Fruit fly (Drosophila melanogaster) whole organism, embryonic: ENCODE results near the gene CG10214.
A peak's percentile ranks its signal among the peaks of the same experiment; 100 is the strongest.

Source experiments
- B-H2 ChIP-seq: fragments of 200-800 bp; sonication (Bioruptor generic); optimal IDR thresholded peaks from 2 replicates; lab custom pipeline; 2018; ENCODE audit warnings: missing biosample characterization, mild to moderate bottlenecking, missing genetic modification characterization
- CG10267 ChIP-seq: fragments of 200-800 bp; sonication (Bioruptor generic); optimal IDR thresholded peaks from 2 replicates; lab custom pipeline; 2018; ENCODE audit warnings: missing biosample characterization, mild to moderate bottlenecking, missing genetic modification characterization, moderate library complexity
- CG10979 ChIP-seq: fragments of 200-800 bp; sonication (Bioruptor generic); optimal IDR thresholded peaks from 2 replicates; lab custom pipeline; 2018; ENCODE audit warnings: missing biosample characterization, mild to moderate bottlenecking, missing genetic modification characterization, moderate library complexity
- CG15269 ChIP-seq: fragments of 200-800 bp; sonication (Bioruptor generic); optimal IDR thresholded peaks from 2 replicates; lab custom pipeline; 2018; ENCODE audit warnings: missing biosample characterization, mild to moderate bottlenecking, missing genetic modification characterization, moderate library complexity
- CG17359 ChIP-seq: fragments of 200-800 bp; sonication (Bioruptor generic); optimal IDR thresholded peaks from 3 replicates; lab custom pipeline; 2018; ENCODE audit warnings: missing biosample characterization, mild to moderate bottlenecking, missing genetic modification characterization, moderate library complexity
- CG17361 ChIP-seq: fragments of 200-800 bp; sonication (Bioruptor generic); IDR thresholded peaks from 3 replicates; pipeline ENCODE4 v1.3.6; 2022; ENCODE audit warnings: missing biosample characterization, missing genetic modification characterization
- CG17829 ChIP-seq: fragments of 200-800 bp; optimal IDR thresholded peaks from 2 replicates; lab custom pipeline; 2019; ENCODE audit warnings: missing biosample characterization, mild to moderate bottlenecking, missing genetic modification characterization, moderate library complexity
- CG1792 ChIP-seq: fragments of 200-800 bp; sonication (Bioruptor generic); optimal IDR thresholded peaks from 2 replicates; lab custom pipeline; 2016; ENCODE audit warnings: missing biosample characterization, missing genetic modification characterization
- CG18764 ChIP-seq: fragments of 200-800 bp; sonication (Bioruptor generic); optimal IDR thresholded peaks from 3 replicates; lab custom pipeline; 2016; ENCODE audit warnings: missing biosample characterization, missing genetic modification characterization
- CG2120 ChIP-seq: fragments of 200-800 bp; sonication (Bioruptor generic); optimal IDR thresholded peaks from 3 replicates; lab custom pipeline; 2016; ENCODE audit warnings: missing biosample characterization, missing genetic modification characterization
- CG30403 ChIP-seq: fragments of 200-800 bp; sonication (Bioruptor generic); optimal IDR thresholded peaks from 3 replicates; lab custom pipeline; 2016; ENCODE audit warnings: missing biosample characterization, missing genetic modification characterization
- CG33213 ChIP-seq: fragments of 200-800 bp; sonication (Bioruptor generic); optimal IDR thresholded peaks from 3 replicates; lab custom pipeline; 2016; ENCODE audit warnings: missing biosample characterization, missing genetic modification characterization
- CG34224 ChIP-seq: fragments of 200-800 bp; sonication (Bioruptor generic); IDR thresholded peaks from 3 replicates; pipeline ENCODE4 v1.3.6; 2022; ENCODE audit warnings: missing biosample characterization, missing genetic modification characterization; ENCODE audit not compliant: partially characterized antibody
- CG3995 ChIP-seq: fragments of 200-800 bp; sonication (Bioruptor generic); optimal IDR thresholded peaks from 3 replicates; lab custom pipeline; 2016; ENCODE audit warnings: missing biosample characterization, missing genetic modification characterization
- CG42726 ChIP-seq: fragments of 200-800 bp; sonication (Bioruptor generic); IDR thresholded peaks from 2 replicates; pipeline ENCODE4 v1.3.6; 2022; ENCODE audit warnings: missing biosample characterization, missing genetic modification characterization; ENCODE audit not compliant: partially characterized antibody
- CG8388 ChIP-seq: fragments of 200-800 bp; sonication (Bioruptor generic); optimal IDR thresholded peaks from 2 replicates; lab custom pipeline; 2019; ENCODE audit warnings: missing biosample characterization, mild to moderate bottlenecking, missing genetic modification characterization, moderate library complexity
- CrebB ChIP-seq: fragments of 200-800 bp; sonication (Bioruptor generic); optimal IDR thresholded peaks from 3 replicates; lab custom pipeline; 2018; ENCODE audit warnings: missing biosample characterization, mild to moderate bottlenecking, missing genetic modification characterization
- Hr78 ChIP-seq, 2 experiments: fragments of 200-800 bp in 1 of 2; fragments of >200 bp in 1 of 2; sonication (Bioruptor generic) in 1 of 2; optimal IDR thresholded peaks; 2 replicates each; lab custom pipeline; 2017 to 2019; ENCODE audit warnings: missing biosample characterization in 2 of 2, missing genetic modification characterization in 2 of 2, mild to moderate bottlenecking in 1 of 2, moderate library complexity in 1 of 2
- Jarid2 ChIP-seq: fragments of 200-800 bp; sonication (Bioruptor generic); optimal IDR thresholded peaks from 3 replicates; lab custom pipeline; 2017; ENCODE audit warnings: mild to moderate bottlenecking, missing biosample characterization, missing genetic modification reagents, missing genetic modification characterization
- Med ChIP-seq: fragments of 200-800 bp; sonication (Bioruptor generic); peaks from one replicate; lab custom pipeline; 2016; ENCODE audit warnings: missing biosample characterization, missing genetic modification characterization, mild to moderate bottlenecking, inconsistent platforms, moderate library complexity
- Meics ChIP-seq: fragments of 200-800 bp; sonication (Bioruptor generic); optimal IDR thresholded peaks from 2 replicates; lab custom pipeline; 2017; ENCODE audit warnings: missing biosample characterization, mild to moderate bottlenecking, missing genetic modification characterization
- Nf-YC ChIP-seq: fragments of 200-800 bp; optimal IDR thresholded peaks from 3 replicates; lab custom pipeline; 2019; ENCODE audit warnings: missing biosample characterization, mild to moderate bottlenecking, missing genetic modification characterization, moderate library complexity
- Ssrp ChIP-seq: fragments of 200-800 bp; sonication (Bioruptor generic); optimal IDR thresholded peaks from 2 replicates; lab custom pipeline; 2018; ENCODE audit warnings: missing biosample characterization, mild to moderate bottlenecking, missing genetic modification characterization, moderate library complexity
- Vsx1 ChIP-seq: fragments of 200-800 bp; sonication (Bioruptor generic); optimal IDR thresholded peaks from 2 replicates; lab custom pipeline; 2017; ENCODE audit warnings: missing biosample characterization, mild to moderate bottlenecking, missing genetic modification characterization, missing genetic modification reagents
- al ChIP-seq: fragments of 200-800 bp; sonication (Bioruptor generic); IDR thresholded peaks from 2 replicates; pipeline ENCODE4 v1.3.6; 2022; ENCODE audit warnings: missing biosample characterization, missing genetic modification characterization
- ap ChIP-seq: fragments of 200-800 bp; sonication (Bioruptor generic); IDR thresholded peaks from 2 replicates; pipeline ENCODE4 v1.3.6; 2022; ENCODE audit warnings: missing biosample characterization, missing genetic modification characterization
- cg ChIP-seq: fragments of 200-800 bp; sonication (Bioruptor generic); optimal IDR thresholded peaks from 3 replicates; lab custom pipeline; 2019; ENCODE audit warnings: missing biosample characterization, mild to moderate bottlenecking, missing genetic modification characterization, moderate library complexity
- dan ChIP-seq: fragments of 200-800 bp; sonication (Bioruptor generic); IDR thresholded peaks from 2 replicates; pipeline ENCODE4 v1.3.6; 2022; ENCODE audit warnings: missing biosample characterization, missing genetic modification characterization
- danr ChIP-seq: fragments of 200-800 bp; sonication (Bioruptor generic); IDR thresholded peaks from 2 replicates; pipeline ENCODE4 v1.3.6; 2022; ENCODE audit warnings: missing biosample characterization, missing genetic modification characterization
- dm ChIP-seq: fragments of 200-800 bp; sonication (Bioruptor generic); optimal IDR thresholded peaks from 3 replicates; lab custom pipeline; 2016; ENCODE audit warnings: missing biosample characterization, missing genetic modification characterization
- emc ChIP-seq: fragments of 200-800 bp; sonication (Bioruptor generic); optimal IDR thresholded peaks from 2 replicates; lab custom pipeline; 2016; ENCODE audit warnings: missing biosample characterization, missing genetic modification characterization
- ems ChIP-seq: fragments of 200-800 bp; sonication (Bioruptor generic); optimal IDR thresholded peaks from 3 replicates; lab custom pipeline; 2016; ENCODE audit warnings: missing biosample characterization, missing genetic modification characterization
- gce ChIP-seq: fragments of 200-800 bp; sonication (Bioruptor generic); IDR thresholded peaks from 3 replicates; pipeline ENCODE4 v1.3.6; 2022; ENCODE audit warnings: missing biosample characterization, missing genetic modification characterization
- hb ChIP-seq: fragments of 200-800 bp; sonication (Bioruptor generic); IDR thresholded peaks from 3 replicates; pipeline ENCODE4 v1.3.6; 2022; ENCODE audit warnings: missing biosample characterization, missing genetic modification characterization; ENCODE audit not compliant: partially characterized antibody
- hth ChIP-seq: fragments of >200 bp; optimal IDR thresholded peaks from 2 replicates; lab custom pipeline; 2017; ENCODE audit warnings: inconsistent platforms
- jumu ChIP-seq: fragments of 200-800 bp; sonication (Bioruptor generic); optimal IDR thresholded peaks from 3 replicates; lab custom pipeline; 2016; ENCODE audit warnings: missing biosample characterization, missing genetic modification characterization
- lab ChIP-seq: fragments of 200-800 bp; sonication (Bioruptor generic); optimal IDR thresholded peaks from 3 replicates; lab custom pipeline; 2017; ENCODE audit warnings: missing biosample characterization, missing genetic modification characterization, mild to moderate bottlenecking, moderate library complexity, missing genetic modification reagents
- lov ChIP-seq, 2 experiments: fragments of 200-800 bp in 1 of 2; fragments of >200 bp in 1 of 2; sonication (Bioruptor generic) in 1 of 2; IDR thresholded peaks in 1 of 2; optimal IDR thresholded peaks in 1 of 2; 2 replicates in 1 of 2; 3 replicates in 1 of 2; pipeline versions ENCODE4 v1.3.6 to Lab custom; 2017 to 2022; ENCODE audit warnings: missing biosample characterization in 1 of 2, missing genetic modification characterization in 1 of 2
- salm ChIP-seq: fragments of 200-800 bp; sonication (Bioruptor generic); optimal IDR thresholded peaks from 2 replicates; lab custom pipeline; 2018; ENCODE audit warnings: missing biosample characterization, mild to moderate bottlenecking, missing genetic modification characterization
- sc ChIP-seq, 3 experiments: fragments of >200 bp in 2 of 3; fragments of 200-800 bp in 1 of 3; sonication (Bioruptor generic) in 1 of 3; optimal IDR thresholded peaks; 2 replicates in 2 of 3; 3 replicates in 1 of 3; lab custom pipeline; 2017; ENCODE audit warnings: mild to moderate bottlenecking in 1 of 3, missing biosample characterization in 1 of 3, missing genetic modification characterization in 1 of 3, missing genetic modification reagents in 1 of 3
- schlank ChIP-seq: fragments of 200-800 bp; sonication (Bioruptor generic); optimal IDR thresholded peaks from 2 replicates; lab custom pipeline; 2018; ENCODE audit warnings: missing biosample characterization, mild to moderate bottlenecking, missing genetic modification characterization
- sna ChIP-seq: fragments of 200-800 bp; sonication (Bioruptor generic); IDR thresholded peaks from 2 replicates; pipeline ENCODE4 v1.3.6; 2022; ENCODE audit warnings: missing biosample characterization, missing genetic modification characterization; ENCODE audit not compliant: partially characterized antibody
- sr ChIP-seq: fragments of 200-800 bp; sonication (Bioruptor generic); IDR thresholded peaks from 3 replicates; pipeline ENCODE4 v1.3.6; 2022; ENCODE audit warnings: missing biosample characterization, missing genetic modification characterization
- stc ChIP-seq: fragments of 200-800 bp; sonication (Bioruptor generic); IDR thresholded peaks from 2 replicates; pipeline ENCODE4 v1.3.6; 2022; ENCODE audit warnings: missing biosample characterization, missing genetic modification characterization
- sug ChIP-seq: fragments of 200-800 bp; optimal IDR thresholded peaks from 2 replicates; lab custom pipeline; 2019; ENCODE audit warnings: missing biosample characterization, mild to moderate bottlenecking, missing genetic modification characterization, moderate library complexity
- wek ChIP-seq: fragments of 200-800 bp; sonication (Bioruptor generic); optimal IDR thresholded peaks from 3 replicates; lab custom pipeline; 2018; ENCODE audit warnings: missing biosample characterization, mild to moderate bottlenecking, missing genetic modification characterization, moderate library complexity
- z ChIP-seq: fragments of 200-800 bp; sonication (Bioruptor generic); IDR thresholded peaks from 3 replicates; pipeline ENCODE4 v1.3.6; 2022; ENCODE audit warnings: missing biosample characterization, missing genetic modification characterization

The CG10214 gene

DNA sequence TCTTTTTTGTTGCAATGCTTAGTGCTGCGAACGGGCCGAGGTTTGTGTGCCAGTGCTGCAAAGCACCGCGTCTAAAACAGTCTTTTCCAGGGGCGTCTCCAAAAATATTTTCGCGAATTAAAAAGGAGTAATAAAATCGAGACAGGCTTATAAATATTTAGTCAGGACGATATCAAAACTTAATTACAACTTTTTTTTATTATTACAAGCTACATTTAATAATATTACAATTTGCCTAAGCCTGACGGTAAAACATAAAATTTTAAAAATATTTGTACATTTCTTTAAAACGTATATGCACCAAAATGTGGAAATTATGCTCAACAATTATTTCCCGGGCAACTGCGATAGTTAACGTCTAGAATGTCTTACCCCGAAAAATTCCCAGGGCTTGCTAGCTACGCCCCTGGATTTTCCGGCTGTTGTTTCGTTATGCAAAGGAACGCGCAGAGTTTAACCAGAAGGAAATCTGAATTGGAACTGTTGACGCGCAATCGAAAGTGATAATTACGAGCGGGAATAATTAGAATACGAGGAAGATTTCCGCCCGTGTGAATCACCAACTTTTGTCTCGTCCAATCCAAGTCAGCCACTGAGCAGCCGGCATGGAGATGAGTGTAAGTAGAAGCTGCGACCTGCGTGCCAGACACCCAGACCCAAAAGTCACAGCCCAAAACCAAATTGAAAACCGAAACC, 9.2 kb downstream of the CG10214 start, which contains the start of the genes PTPMT1 and Hrd3 (continued):
- TF ChIP-seq dm (GFP tag; lab: Kevin White, UChicago), result peak; percentile 92
- TF ChIP-seq z, result no peak
- peak; percentile 99 for TF ChIP-seq Med (GFP tag; lab: Kevin White, UChicago)
- peak; percentile 98 for TF ChIP-seq ems (GFP tag; lab: Kevin White, UChicago)
- TF ChIP-seq emc, result peak; percentile 95
- no peak for TF ChIP-seq sna (GFP tag; lab: Robert Waterston, UW)
- TF ChIP-seq Vsx1 (GFP tag; lab: Kevin White, UChicago), result peak; percentile 95
- peak; percentile 98 for TF ChIP-seq CG10267 (tag; lab: Kevin White, UChicago)
- peak; percentile 94 for TF ChIP-seq CG33213 (GFP tag; lab: Kevin White, UChicago)
- TF ChIP-seq B-H2 (GFP tag; lab: Kevin White, UChicago), result peak; percentile 97
- peak; percentile 100 for TF ChIP-seq CG17361
- TF ChIP-seq CG17359 (tag; lab: Kevin White, UChicago), result peak; percentile 98
- TF ChIP-seq salm (tag; lab: Kevin White, UChicago), result peak; percentile 95
- peak; percentile 92 for TF ChIP-seq CrebB (tag; lab: Kevin White, UChicago)
- TF ChIP-seq danr (GFP tag; lab: Robert Waterston, UW), result peak; percentile 93
- peak; percentile 98 for TF ChIP-seq sug (tag; lab: Kevin White, UChicago)
- TF ChIP-seq CG17829 (tag; lab: Kevin White, UChicago), result peak; percentile 99
- no peak for TF ChIP-seq CG34224 (GFP tag; lab: Robert Waterston, UW)
- peak; percentile 97 for TF ChIP-seq CG8388 (GFP tag; lab: Kevin White, UChicago)
- peak; percentile 92 for TF ChIP-seq stc (GFP tag; lab: Robert Waterston, UW)
- TF ChIP-seq Hr78 (GFP tag; optimal IDR thresholded peaks at IDR 0.05; lab: Kevin White, UChicago), result peak in 1 of 2 experiments; percentile 95
- peak; percentile 92 for TF ChIP-seq ap (GFP tag; lab: Robert Waterston, UW)
- TF ChIP-seq CG18764 (GFP tag; lab: Kevin White, UChicago), result peak; percentile 96
- peak; percentile 92 for TF ChIP-seq Jarid2
- TF ChIP-seq CG3995 (GFP tag; lab: Kevin White, UChicago), result peak; percentile 81
- peak; percentile 93 for TF ChIP-seq schlank
- no peak; the same call in 2 of the 3 replicates for TF ChIP-seq sr (GFP tag; lab: Robert Waterston, UW)
- TF ChIP-seq hb (GFP tag; lab: Robert Waterston, UW), result no peak
- no peak for TF ChIP-seq cg (GFP tag; lab: Kevin White, UChicago)
- peak; percentile 87; the same call in 2 of the 3 replicates for TF ChIP-seq gce (GFP tag; lab: Robert Waterston, UW)
- peak; percentile 99 for TF ChIP-seq Ssrp (tag; lab: Kevin White, UChicago)
- peak; percentile 98 for TF ChIP-seq lab (GFP tag; lab: Kevin White, UChicago)
- no peak for TF ChIP-seq CG42726
- peak; percentile 93 for TF ChIP-seq Nf-YC (tag; lab: Kevin White, UChicago)
- TF ChIP-seq CG30403 (GFP tag; lab: Kevin White, UChicago), result peak; percentile 100
- TF ChIP-seq dan (GFP tag; lab: Robert Waterston, UW), result peak; percentile 89
- TF ChIP-seq hth (lab: Kevin White, UChicago), result no peak
- TF ChIP-seq lov (optimal IDR thresholded peaks at IDR 0.05; lab: Kevin White, UChicago), result no peak
- peak; percentile 87 for TF ChIP-seq lov (GFP tag; IDR thresholded peaks at IDR 0.05; lab: Robert Waterston, UW)
- TF ChIP-seq CG15269 (tag; lab: Kevin White, UChicago), result peak; percentile 99
- TF ChIP-seq Meics (GFP tag; lab: Kevin White, UChicago), result peak; percentile 99
- TF ChIP-seq sc (optimal IDR thresholded peaks at IDR 0.05; lab: Kevin White, UChicago), result no peak
- peak; percentile 99 for TF ChIP-seq sc (GFP tag; optimal IDR thresholded peaks at IDR 0.05; lab: Kevin White, UChicago)
- peak; percentile 94 for TF ChIP-seq al (GFP tag; lab: Robert Waterston, UW)
- TF ChIP-seq CG2120, result peak; percentile 99
- TF ChIP-seq jumu, result peak; percentile 97
- TF ChIP-seq CG1792 (GFP tag; lab: Kevin White, UChicago), result peak; percentile 94
- TF ChIP-seq CG10979 (tag; lab: Kevin White, UChicago), result peak; percentile 98
- TF ChIP-seq wek (GFP tag; lab: Kevin White, UChicago), result peak; percentile 84
